Fruit fly (Drosophila melanogaster) whole organism, prepupa: Measurements from ENCODE around the gene CG2652.
A peak's percentile ranks its signal among the peaks of the same experiment; 100 is the strongest.

ENCODE experiments used
- CG10669 ChIP-seq: fragments of 200-800 bp; sonication (Bioruptor generic); optimal IDR thresholded peaks from 3 replicates; lab custom pipeline; 2018; ENCODE audit warnings: missing biosample characterization, mild to moderate bottlenecking, missing genetic modification characterization, moderate library complexity
- CG11762 ChIP-seq: fragments of 200-800 bp; sonication (Bioruptor generic); optimal IDR thresholded peaks from 3 replicates; lab custom pipeline; 2016; ENCODE audit warnings: missing biosample characterization, missing genetic modification characterization; ENCODE audit not compliant: insufficient read depth
- CG11902 ChIP-seq: fragments of 200-800 bp; sonication (Bioruptor generic); optimal IDR thresholded peaks from 3 replicates; lab custom pipeline; 2016; ENCODE audit warnings: missing biosample characterization, missing genetic modification characterization
- CG16779 ChIP-seq: fragments of 200-800 bp; sonication (Bioruptor generic); optimal IDR thresholded peaks from 3 replicates; lab custom pipeline; 2017; ENCODE audit warnings: missing biosample characterization, mild to moderate bottlenecking, missing genetic modification characterization
- CG31627 ChIP-seq: fragments of 200-800 bp; sonication (Bioruptor generic); optimal IDR thresholded peaks from 3 replicates; lab custom pipeline; 2016; ENCODE audit warnings: missing biosample characterization, missing genetic modification characterization
- CG32006 ChIP-seq: fragments of 200-800 bp; sonication (Bioruptor generic); optimal IDR thresholded peaks from 3 replicates; lab custom pipeline; 2017; ENCODE audit warnings: missing biosample characterization, mild to moderate bottlenecking, missing genetic modification characterization
- CG34406 ChIP-seq: fragments of 200-800 bp; sonication (Bioruptor generic); optimal IDR thresholded peaks from 3 replicates; lab custom pipeline; 2016; ENCODE audit warnings: missing biosample characterization, missing genetic modification characterization
- CG3919 ChIP-seq: fragments of 200-800 bp; sonication (Bioruptor generic); optimal IDR thresholded peaks from 3 replicates; lab custom pipeline; 2016; ENCODE audit warnings: missing biosample characterization, missing genetic modification characterization
- CG6163 ChIP-seq: fragments of 200-800 bp; sonication (Bioruptor generic); IDR thresholded peaks from 3 replicates; pipeline ENCODE4 v1.3.6; 2022; ENCODE audit warnings: missing biosample characterization, missing genetic modification characterization
- CG6808 ChIP-seq: fragments of 200-800 bp; sonication (Bioruptor generic); optimal IDR thresholded peaks from 3 replicates; lab custom pipeline; 2017; ENCODE audit warnings: missing biosample characterization, missing genetic modification characterization, mild to moderate bottlenecking, moderate library complexity, missing genetic modification reagents
- CG6854 ChIP-seq: fragments of 200-800 bp; sonication (Bioruptor generic); optimal IDR thresholded peaks from 2 replicates; lab custom pipeline; 2017; ENCODE audit warnings: missing biosample characterization, mild to moderate bottlenecking, missing genetic modification characterization
- CG7368 ChIP-seq: fragments of 200-800 bp; sonication (Bioruptor generic); optimal IDR thresholded peaks from 3 replicates; lab custom pipeline; 2016; ENCODE audit warnings: missing biosample characterization, missing genetic modification characterization
- CG8319 ChIP-seq: fragments of 200-800 bp; sonication (Bioruptor generic); optimal IDR thresholded peaks from 3 replicates; lab custom pipeline; 2016; ENCODE audit warnings: missing biosample characterization, missing genetic modification characterization
- CG8632 ChIP-seq: fragments of 200-800 bp; sonication (Bioruptor generic); optimal IDR thresholded peaks from 3 replicates; lab custom pipeline; 2016; ENCODE audit warnings: missing biosample characterization, missing genetic modification characterization
- Eip78C ChIP-seq: fragments of 200-800 bp; sonication (Bioruptor generic); peaks from one replicate; lab custom pipeline; 2016; ENCODE audit warnings: missing biosample characterization, missing genetic modification characterization
- Ets21C ChIP-seq: fragments of 200-800 bp; sonication (Bioruptor generic); optimal IDR thresholded peaks from 3 replicates; lab custom pipeline; 2016; ENCODE audit warnings: missing biosample characterization, missing genetic modification characterization
- Hr38 ChIP-seq: sonication (Bioruptor generic); optimal IDR thresholded peaks from 2 replicates; lab custom pipeline; 2016; ENCODE audit warnings: missing biosample characterization, missing genetic modification characterization
- Hr4 ChIP-seq: fragments of 200-800 bp; sonication (Bioruptor generic); optimal IDR thresholded peaks from 3 replicates; lab custom pipeline; 2016; ENCODE audit warnings: missing biosample characterization, missing genetic modification characterization
- Lpt ChIP-seq: fragments of 200-800 bp; sonication (Bioruptor generic); optimal IDR thresholded peaks from 3 replicates; lab custom pipeline; 2016; ENCODE audit warnings: missing biosample characterization, missing genetic modification characterization
- OdsH ChIP-seq: fragments of 200-800 bp; sonication (Bioruptor generic); optimal IDR thresholded peaks from 3 replicates; lab custom pipeline; 2016; ENCODE audit warnings: missing biosample characterization, missing genetic modification characterization
- Smox ChIP-seq: fragments of 200-800 bp; sonication (Bioruptor generic); optimal IDR thresholded peaks from 3 replicates; lab custom pipeline; 2016; ENCODE audit warnings: missing biosample characterization, missing genetic modification characterization
- Sox15 ChIP-seq: fragments of 200-800 bp; sonication (Bioruptor generic); optimal IDR thresholded peaks from 3 replicates; lab custom pipeline; 2016; ENCODE audit warnings: missing biosample characterization, missing genetic modification characterization
- achi ChIP-seq: fragments of 200-800 bp; sonication (Bioruptor generic); optimal IDR thresholded peaks from 3 replicates; lab custom pipeline; 2016; ENCODE audit warnings: missing biosample characterization, missing genetic modification characterization
- dac ChIP-seq: fragments of 200-800 bp; sonication (Bioruptor generic); optimal IDR thresholded peaks from 2 replicates; lab custom pipeline; 2017; ENCODE audit warnings: missing biosample characterization, mild to moderate bottlenecking, missing genetic modification characterization
- eg ChIP-seq: fragments of 200-800 bp; sonication (Bioruptor generic); IDR thresholded peaks from 3 replicates; pipeline ENCODE4 v1.3.6; 2022; ENCODE audit warnings: missing biosample characterization, missing genetic modification characterization
- esn ChIP-seq: fragments of 200-800 bp; sonication (Bioruptor generic); optimal IDR thresholded peaks from 2 replicates; lab custom pipeline; 2016; ENCODE audit warnings: missing biosample characterization, mild to moderate bottlenecking, missing genetic modification characterization, moderate library complexity
- fd85E ChIP-seq: fragments of 200-800 bp; sonication (Bioruptor generic); optimal IDR thresholded peaks from 3 replicates; lab custom pipeline; 2016; ENCODE audit warnings: missing biosample characterization, missing genetic modification characterization
- fkh ChIP-seq: fragments of 200-800 bp; sonication (Bioruptor generic); optimal IDR thresholded peaks from 3 replicates; lab custom pipeline; 2017; ENCODE audit warnings: missing biosample characterization, mild to moderate bottlenecking, missing genetic modification characterization, moderate library complexity
- net ChIP-seq: fragments of 200-800 bp; sonication (Bioruptor generic); optimal IDR thresholded peaks from 3 replicates; lab custom pipeline; 2016; ENCODE audit warnings: missing biosample characterization, missing genetic modification characterization
- salr ChIP-seq, 2 experiments: fragments of 200-800 bp; sonication (Bioruptor generic); optimal IDR thresholded peaks; 3 replicates each; lab custom pipeline; 2016 to 2018; ENCODE audit warnings: missing biosample characterization in 2 of 2, missing genetic modification characterization in 2 of 2, mild to moderate bottlenecking in 1 of 2
- ss ChIP-seq, 2 experiments: fragments of 200-800 bp; sonication (Bioruptor generic); optimal IDR thresholded peaks; 2 replicates in 1 of 2; 3 replicates in 1 of 2; lab custom pipeline; 2017 to 2018; ENCODE audit warnings: mild to moderate bottlenecking in 2 of 2, missing biosample characterization in 2 of 2, missing genetic modification characterization in 2 of 2, moderate library complexity in 1 of 2
- svp ChIP-seq: fragments of 200-800 bp; sonication (Bioruptor generic); peaks from one replicate; lab custom pipeline; 2016; ENCODE audit warnings: missing biosample characterization, missing genetic modification characterization

The CG2652 gene

dm6 chrX:2683926-2684325 is 1.2 kb upstream of the CG2652 start:
- TF ChIP-seq salr (GFP tag; optimal IDR thresholded peaks at IDR 0.05; lab: Kevin White, UChicago): no peak
- TF ChIP-seq esn (GFP tag; lab: Kevin White, UChicago): no peak
- no peak for TF ChIP-seq Ets21C (GFP tag; lab: Kevin White, UChicago)
- no peak for TF ChIP-seq Hr38
- TF ChIP-seq CG16779: no peak
- TF ChIP-seq OdsH (GFP tag; lab: Kevin White, UChicago): no peak
- TF ChIP-seq Lpt: no peak
- no peak for TF ChIP-seq svp (GFP tag; lab: Kevin White, UChicago)

DNA sequence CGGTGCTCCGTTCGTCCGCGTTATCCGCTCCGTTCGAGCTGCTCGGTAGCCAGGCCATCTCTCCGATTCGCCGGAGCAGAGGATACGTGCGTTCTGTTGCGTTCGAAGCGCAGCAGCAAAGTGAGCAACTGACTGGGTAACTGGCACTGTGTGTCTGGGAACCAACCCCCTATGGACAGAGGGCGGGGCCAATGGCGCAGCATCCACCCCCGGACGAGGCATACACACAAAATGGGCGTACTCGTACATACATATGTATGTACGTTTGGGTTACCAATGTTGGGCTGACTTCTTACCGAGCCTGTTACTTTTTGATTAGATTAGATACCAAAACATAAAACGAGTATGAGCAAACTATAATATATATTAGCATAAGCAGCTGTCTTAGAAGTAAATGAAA is 1.1 kb downstream of the CG2652 start, which contains the start of gene HLH3B:
Gene HLH3B, minus strand, starts transcription at position 123 of the 400 bp plus-strand sequence.
- TF ChIP-seq CG10669 (GFP tag; lab: Kevin White, UChicago): no peak
- no peak for TF ChIP-seq CG32006
- no peak for TF ChIP-seq CG8632
- no peak for TF ChIP-seq CG7368 (GFP tag; lab: Kevin White, UChicago)
- TF ChIP-seq CG11762 (GFP tag; lab: Kevin White, UChicago): no peak
- TF ChIP-seq CG6163 (GFP tag; lab: Robert Waterston, UW): no peak
- TF ChIP-seq Hr4 (GFP tag; lab: Kevin White, UChicago): no peak
- TF ChIP-seq CG11902 (GFP tag; lab: Kevin White, UChicago): no peak
- TF ChIP-seq CG6854 (GFP tag; lab: Kevin White, UChicago): no peak
- no peak for TF ChIP-seq CG6808 (GFP tag; lab: Kevin White, UChicago)
- TF ChIP-seq svp (GFP tag; lab: Kevin White, UChicago): no peak
- TF ChIP-seq CG31627: no peak
- TF ChIP-seq Smox (GFP tag; lab: Kevin White, UChicago): no peak
- TF ChIP-seq Hr38: no peak
- TF ChIP-seq CG34406 (GFP tag; lab: Kevin White, UChicago): no peak
- TF ChIP-seq achi (GFP tag; lab: Kevin White, UChicago): no peak
- TF ChIP-seq Sox15 (GFP tag; lab: Kevin White, UChicago): no peak
- TF ChIP-seq fd85E: no peak
- no peak for TF ChIP-seq Lpt
- no peak for TF ChIP-seq CG3919 (GFP tag; lab: Kevin White, UChicago)

DNA sequence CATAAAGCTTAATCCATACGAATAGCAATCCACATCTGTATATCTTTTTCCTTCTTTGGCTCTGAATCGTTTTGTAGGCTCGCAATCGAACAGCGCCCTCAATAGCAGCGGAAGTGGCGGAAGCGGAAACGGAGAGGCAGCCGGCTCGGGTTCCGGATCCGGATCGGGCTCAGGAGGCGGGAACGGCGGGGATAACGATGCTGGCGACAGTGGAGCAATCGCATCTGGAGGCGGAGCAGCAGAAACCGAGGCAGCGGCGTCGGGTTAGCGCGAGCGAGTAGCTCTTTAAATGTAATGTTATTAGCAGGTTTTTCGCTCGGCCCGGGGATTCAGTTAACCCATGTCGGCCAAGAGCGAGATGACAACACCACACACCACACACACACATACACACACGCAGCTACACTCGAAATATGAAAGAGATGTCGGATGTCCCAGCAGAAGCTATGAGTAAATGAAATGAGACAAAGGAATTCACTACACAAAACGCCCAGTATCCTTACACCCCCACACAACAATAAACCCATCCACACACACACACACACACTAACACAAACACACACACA is 5.6 kb downstream of the CG2652 start:
- TF ChIP-seq CG11762 (GFP tag; lab: Kevin White, UChicago) (no peak), ss (GFP tag; optimal IDR thresholded peaks at IDR 0.05; lab: Kevin White, UChicago) (peak in 1 of 2 experiments; percentile 8), Eip78C (GFP tag; lab: Kevin White, UChicago) (peak; percentile 57)

DNA sequence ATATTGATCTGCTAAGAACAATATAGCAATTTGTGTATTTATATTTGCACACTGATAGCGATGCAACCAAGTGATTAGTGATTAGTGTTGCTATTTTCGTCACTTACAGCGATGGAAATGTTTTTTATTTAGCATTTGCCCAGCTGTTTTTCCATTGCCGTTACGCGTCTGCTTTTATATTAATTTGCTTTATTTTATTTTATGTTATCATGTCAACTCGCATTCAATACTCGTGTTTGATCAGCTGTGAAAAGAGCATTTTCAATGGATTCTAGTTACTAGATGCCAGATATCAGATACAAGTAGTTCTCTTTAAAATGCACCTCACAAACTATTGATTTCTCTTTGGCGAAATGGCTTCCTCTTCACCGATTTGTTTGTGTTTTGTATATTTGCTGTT is 19.3 kb downstream of the CG2652 start:
- TF ChIP-seq CG8632: no peak
- no peak for TF ChIP-seq CG8319 (GFP tag; lab: Kevin White, UChicago)
- peak; percentile 55 for TF ChIP-seq fkh

- peak; percentile 96 for TF ChIP-seq svp (GFP tag; lab: Kevin White, UChicago)
- no peak for TF ChIP-seq CG34406 (GFP tag; lab: Kevin White, UChicago)
Measured at dm6 chrX:2662540-2663133, 20.1 kb downstream of the CG2652 start.

DNA sequence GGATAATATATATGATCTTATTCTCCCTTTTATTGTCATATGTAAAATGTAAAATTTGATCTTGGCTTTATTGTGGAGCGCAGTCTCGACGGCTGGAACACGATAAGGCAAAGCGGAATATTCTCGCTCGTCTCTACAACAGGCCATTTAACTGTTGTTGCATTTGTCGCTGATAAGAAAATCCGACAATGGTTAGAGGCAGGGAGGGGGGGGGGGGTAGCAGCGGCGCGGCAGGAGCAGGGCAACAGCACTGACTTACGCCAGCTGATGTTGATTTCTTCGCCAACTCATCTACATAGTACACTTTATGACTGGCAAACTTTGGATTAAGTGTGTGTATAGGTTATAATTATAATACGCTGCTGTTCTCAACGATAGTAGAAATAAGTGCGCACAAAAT is 21.0 kb downstream of the CG2652 start:
- peak; percentile 51 for TF ChIP-seq svp (GFP tag; lab: Kevin White, UChicago)
- peak; percentile 25 for TF ChIP-seq fkh
- no peak for TF ChIP-seq dac (GFP tag; lab: Kevin White, UChicago)
- TF ChIP-seq Ets21C (GFP tag; lab: Kevin White, UChicago): no peak
- TF ChIP-seq eg: no peak
- TF ChIP-seq Eip78C (GFP tag; lab: Kevin White, UChicago): peak; percentile 28
- no peak for TF ChIP-seq Hr4 (GFP tag; lab: Kevin White, UChicago)
- no peak for TF ChIP-seq CG11902 (GFP tag; lab: Kevin White, UChicago)
- no peak for TF ChIP-seq net (GFP tag; lab: Kevin White, UChicago)
